Worm (Caenorhabditis elegans): Measurements from ENCODE around the gene srt-50.

Gene srt-50

DNA sequence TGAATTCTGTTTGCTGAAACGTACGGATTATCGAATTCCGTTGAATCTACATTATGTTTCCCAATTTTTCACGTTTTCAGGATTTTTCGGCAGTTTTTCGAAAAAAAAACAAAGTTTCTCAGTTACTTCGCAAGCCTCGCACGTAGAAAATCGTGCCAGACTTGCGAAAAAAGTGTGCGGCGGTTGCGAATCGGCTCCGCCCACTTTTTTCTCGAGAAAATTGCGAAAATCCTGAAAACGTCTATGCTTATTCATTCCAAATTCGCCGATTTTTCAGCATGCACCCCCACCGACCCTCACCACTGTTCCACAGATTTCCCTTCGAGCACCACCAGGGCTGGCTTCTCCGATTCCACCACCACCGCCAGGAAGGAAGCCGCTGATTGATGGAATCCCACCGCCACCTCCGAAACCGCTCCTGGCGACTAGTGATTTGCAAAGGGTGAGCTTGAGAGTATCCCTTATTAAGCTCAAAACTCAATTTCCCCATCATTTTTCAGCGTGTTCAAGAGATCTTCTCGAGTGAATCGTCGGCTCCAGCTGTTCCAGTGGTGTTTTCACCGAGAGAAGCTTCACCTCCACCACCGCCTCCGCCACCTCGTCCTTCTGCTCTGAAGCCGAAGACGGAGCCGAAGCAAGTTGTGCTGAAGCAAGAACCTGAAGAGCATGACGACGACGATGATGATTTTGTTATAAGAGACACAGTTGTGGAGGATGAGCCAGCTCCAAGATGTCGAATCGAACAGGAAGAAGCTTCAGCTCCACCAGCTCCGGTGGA, 32.1 kb upstream of the srt-50 start (continued):
- TF ChIP-seq lin-35 (GFP tag; optimal IDR thresholded peaks at IDR 0.05) (no peak), snpc-1.1 (tag; optimal IDR thresholded peaks at IDR 0.05; ENCODE audit: insufficient read depth) (no peak), hmg-1.2 (GFP tag; IDR thresholded peaks at IDR 0.05) (peak; percentile 41), B0336.3 (GFP tag; IDR thresholded peaks at IDR 0.05) (peak; percentile 83; the same call in 1 of the 2 replicates), F37B4.10 (GFP tag; IDR thresholded peaks at IDR 0.05) (0 out of 2 replicates have a peak, but pooled peaks have one; percentile 75), nfyb-1 (GFP tag; IDR thresholded peaks at IDR 0.05) (peak; percentile 72), cebp-2 (GFP tag; IDR thresholded peaks at IDR 0.05) (peak; percentile 72; the same call in 1 of the 2 replicates), lir-1 (GFP tag; conservative IDR thresholded peaks at IDR 0.05) (peak; percentile 25; the same call in 1 of the 2 replicates), dox-1 (GFP tag; IDR thresholded peaks at IDR 0.05) (peak; percentile 63), Y53F4B.3 (GFP tag; IDR thresholded peaks at IDR 0.05) (0 out of 2 replicates have a peak, but pooled peaks have one; percentile 33), Y67H2A.10 (GFP tag; conservative IDR thresholded peaks at IDR 0.05) (peak; percentile 50; the same call in 1 of the 2 replicates), let-526 (GFP tag; IDR thresholded peaks at IDR 0.05) (no peak), lin-26 (GFP tag; IDR thresholded peaks at IDR 0.05) (peak; percentile 67), cebp-1 (GFP tag; IDR thresholded peaks at IDR 0.05) (no peak), cebp-1 (tag; optimal IDR thresholded peaks at IDR 0.05) (peak; percentile 44), K11D2.4 (GFP tag; IDR thresholded peaks at IDR 0.05) (no peak), pbrm-1 (GFP tag; IDR thresholded peaks at IDR 0.05) (peak; percentile 40; the same call in 1 of the 2 replicates), ceh-100 (GFP tag; IDR thresholded peaks at IDR 0.05) (0 out of 2 replicates have a peak, but pooled peaks have one; percentile 29)

DNA sequence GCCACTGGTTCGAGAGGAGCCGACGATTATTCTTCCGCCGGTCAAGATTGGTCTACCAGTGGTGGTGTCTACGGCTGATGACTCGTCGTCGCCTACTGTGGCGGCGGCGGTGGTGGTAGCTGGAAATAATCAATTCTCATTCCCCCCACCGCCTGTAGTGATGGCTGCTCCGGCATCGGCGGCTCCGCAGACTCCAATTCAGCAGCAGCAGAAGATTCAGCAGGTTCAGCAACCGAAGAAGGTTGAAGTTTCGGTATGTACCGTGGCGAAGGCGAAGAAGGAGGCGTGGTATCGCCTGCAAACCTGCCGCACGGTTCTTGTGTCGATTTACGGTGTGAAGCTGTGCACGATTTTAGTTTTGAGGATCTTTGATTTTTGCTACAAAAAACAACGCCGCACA, 28.3 kb upstream of the srt-50 start:
- no peak for TF ChIP-seq gei-17 (GFP tag; optimal IDR thresholded peaks at IDR 0.05)
- no peak for TF ChIP-seq snpc-3.4 (tag; optimal IDR thresholded peaks at IDR 0.05)
- no peak for TF ChIP-seq sptf-2 (GFP tag; optimal IDR thresholded peaks at IDR 0.05)
- TF ChIP-seq cebp-1 (GFP tag; IDR thresholded peaks at IDR 0.05) = no peak
- no peak for TF ChIP-seq cebp-1 (tag; optimal IDR thresholded peaks at IDR 0.05)
- no peak for TF ChIP-seq ztf-3 (GFP tag; optimal IDR thresholded peaks at IDR 0.05)
- no peak for TF ChIP-seq ceh-58 (GFP tag; IDR thresholded peaks at IDR 0.05)
- TF ChIP-seq ets-4 (GFP tag; optimal IDR thresholded peaks at IDR 0.05) = no peak
- TF ChIP-seq die-1 (tag; optimal IDR thresholded peaks at IDR 0.05) = no peak
- no peak for TF ChIP-seq egl-44 (GFP tag; IDR thresholded peaks at IDR 0.05)
- no peak for TF ChIP-seq snpc-4 (GFP tag; optimal IDR thresholded peaks at IDR 0.05)
- TF ChIP-seq snpc-4 (tag; optimal IDR thresholded peaks at IDR 0.05) = peak in 1 of 4 experiments; percentile 37
- TF ChIP-seq Y53F4B.3 (GFP tag; IDR thresholded peaks at IDR 0.05) = no peak
- TF ChIP-seq nfyb-1 (GFP tag; IDR thresholded peaks at IDR 0.05) = no peak
- no peak for TF ChIP-seq madf-3 (GFP tag; IDR thresholded peaks at IDR 0.05)
- TF ChIP-seq hmg-20 (GFP tag; IDR thresholded peaks at IDR 0.05) = no peak
- TF ChIP-seq lsy-27 (tag; optimal IDR thresholded peaks at IDR 0.05; ENCODE audit: borderline replicate concordance, insufficient read depth) = no peak
- 0 out of 2 replicates have a peak, but pooled peaks have one; percentile 37 for TF ChIP-seq lin-26 (GFP tag; IDR thresholded peaks at IDR 0.05)
- no peak for TF ChIP-seq somi-1 (GFP tag; optimal IDR thresholded peaks at IDR 0.05)
- TF ChIP-seq hrde-1 (tag; optimal IDR thresholded peaks at IDR 0.05; ENCODE audit: borderline replicate concordance) = no peak
- TF ChIP-seq C06A6.2 (GFP tag; conservative IDR thresholded peaks at IDR 0.05) = no peak
- no peak for TF ChIP-seq B0336.3 (GFP tag; IDR thresholded peaks at IDR 0.05)
- TF ChIP-seq rcor-1 (GFP tag; IDR thresholded peaks at IDR 0.05) = no peak
- no peak for TF ChIP-seq efl-1 (GFP tag; optimal IDR thresholded peaks at IDR 0.05)
- TF ChIP-seq ccch-3 (GFP tag; optimal IDR thresholded peaks at IDR 0.05) = no peak
- TF ChIP-seq ztf-18 (tag; optimal IDR thresholded peaks at IDR 0.05) = peak; percentile 37
- no peak for TF ChIP-seq ztf-28 (GFP tag; IDR thresholded peaks at IDR 0.05)
- TF ChIP-seq T26A5.8 (tag; optimal IDR thresholded peaks at IDR 0.05) = no peak
- TF ChIP-seq Y79H2A.3 (GFP tag; conservative IDR thresholded peaks at IDR 0.05) = no peak
- no peak for TF ChIP-seq B0261.1 (tag; optimal IDR thresholded peaks at IDR 0.05)
- no peak for TF ChIP-seq K11D2.4 (GFP tag; IDR thresholded peaks at IDR 0.05)
- TF ChIP-seq tbp1 (GFP tag; optimal IDR thresholded peaks at IDR 0.05) = no peak
- TF ChIP-seq ztf-26 (tag; optimal IDR thresholded peaks at IDR 0.05) = no peak
- TF ChIP-seq attf-3 (GFP tag; conservative IDR thresholded peaks at IDR 0.05) = no peak
- TF ChIP-seq dox-1 (GFP tag; IDR thresholded peaks at IDR 0.05) = 0 out of 2 replicates have a peak, but pooled peaks have one; percentile 9

Measured in whole organism, young adult.